ENCODE assay signal across 1 worm cellular context in the genomic region with DNA sequence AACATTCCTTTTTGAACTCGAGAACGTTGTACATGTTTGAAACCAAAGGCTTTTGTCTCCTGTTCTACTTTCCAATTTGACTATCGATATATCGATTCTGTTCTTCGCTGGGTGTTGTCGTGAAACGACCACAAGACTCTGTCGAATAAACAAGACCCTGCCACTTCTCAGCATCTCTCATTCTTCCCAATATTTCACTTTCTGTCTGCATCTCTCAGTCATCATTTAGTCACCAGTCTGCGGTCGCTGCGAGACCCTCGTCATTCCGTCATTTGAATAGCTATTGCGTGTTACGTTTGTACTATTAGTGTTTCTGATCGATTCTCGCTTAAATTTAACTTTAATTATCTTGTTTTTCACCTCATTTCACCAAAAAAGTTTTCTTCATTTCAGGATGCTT.
TF ChIP-seq lines count a peak whose summit lies in the region.

No protein-coding gene starts in this region.

TF ChIP-seq in whole organism, L1 larva, 84 proteins besides CTCF, POLR2A, EP300 and RAD21 (continued from another document):
- TF ChIP-seq nhr-11 (tag; optimal IDR thresholded peaks at IDR 0.05; lab: Kevin White, UChicago): peak; percentile 94
- TF ChIP-seq fos-1 (tag; optimal IDR thresholded peaks at IDR 0.05; lab: Kevin White, UChicago): peak; percentile 90
- TF ChIP-seq hpl-2 (GFP tag; optimal IDR thresholded peaks at IDR 0.05; lab: Kevin White, UChicago): peak; percentile 86
- TF ChIP-seq F16B12.6 (tag; optimal IDR thresholded peaks at IDR 0.05; lab: Kevin White, UChicago): peak; percentile 61
- peak; percentile 23 for TF ChIP-seq lin-15B (tag; optimal IDR thresholded peaks at IDR 0.05; lab: Kevin White, UChicago)
- peak; percentile 43 for TF ChIP-seq nhr-28 (tag; optimal IDR thresholded peaks at IDR 0.05; lab: Kevin White, UChicago)
- TF ChIP-seq snpc-4 (tag; optimal IDR thresholded peaks at IDR 0.05; lab: Kevin White, UChicago): peak; percentile 68
- TF ChIP-seq ztf-4 (tag; optimal IDR thresholded peaks at IDR 0.05; lab: Kevin White, UChicago): peak; percentile 97
- TF ChIP-seq swsn-7 (tag; optimal IDR thresholded peaks at IDR 0.05; lab: Kevin White, UChicago): peak; percentile 98
- TF ChIP-seq alr-1 (tag; optimal IDR thresholded peaks at IDR 0.05; lab: Kevin White, UChicago; ENCODE audit: borderline replicate concordance): no peak
- TF ChIP-seq snu-23 (GFP tag; optimal IDR thresholded peaks at IDR 0.05; lab: Kevin White, UChicago): peak; percentile 99
- TF ChIP-seq nhr-85 (tag; lab: Kevin White, UChicago): peak; percentile 99
- TF ChIP-seq unc-98 (GFP tag; IDR thresholded peaks at IDR 0.05; lab: Robert Waterston, UW): no peak
- peak; percentile 95 for TF ChIP-seq grh-1 (GFP tag; IDR thresholded peaks at IDR 0.05; lab: Robert Waterston, UW)
- no peak for TF ChIP-seq unc-30 (tag; optimal IDR thresholded peaks at IDR 0.05; lab: Kevin White, UChicago)
- TF ChIP-seq hlh-17 (GFP tag; optimal IDR thresholded peaks at IDR 0.05; lab: Kevin White, UChicago; ENCODE audit: borderline replicate concordance): no peak
- TF ChIP-seq jun-1 (tag; optimal IDR thresholded peaks at IDR 0.05; lab: Kevin White, UChicago): peak; percentile 96
- peak; percentile 99 for TF ChIP-seq fkh-8 (tag; optimal IDR thresholded peaks at IDR 0.05; lab: Kevin White, UChicago)
- TF ChIP-seq ama-1 (optimal IDR thresholded peaks at IDR 0.05; lab: Kevin White, UChicago): peak; percentile 96
- TF ChIP-seq fkh-4 (tag; optimal IDR thresholded peaks at IDR 0.05; lab: Kevin White, UChicago; ENCODE audit: borderline replicate concordance): peak; percentile 82
- no peak for TF ChIP-seq egl-27 (tag; optimal IDR thresholded peaks at IDR 0.05; lab: Kevin White, UChicago)
- TF ChIP-seq skn-1 (tag; optimal IDR thresholded peaks at IDR 0.05; lab: Kevin White, UChicago): peak; percentile 96
- peak; percentile 90 to 93 for TF ChIP-seq efl-1 (optimal IDR thresholded peaks at IDR 0.05; lab: Kevin White, UChicago)
- TF ChIP-seq efl-1 (GFP tag; optimal IDR thresholded peaks at IDR 0.05 in 1 of 2; lab: Kevin White, UChicago): peak; percentile 78 to 98
- peak; percentile 97 for TF ChIP-seq unc-86 (tag; optimal IDR thresholded peaks at IDR 0.05; lab: Kevin White, UChicago)
- TF ChIP-seq dsc-1 (tag; optimal IDR thresholded peaks at IDR 0.05; lab: Kevin White, UChicago): peak; percentile 96
